Fruit fly (Drosophila melanogaster): ENCODE measurements around the gene FoxK.

Gene FoxK

DNA sequence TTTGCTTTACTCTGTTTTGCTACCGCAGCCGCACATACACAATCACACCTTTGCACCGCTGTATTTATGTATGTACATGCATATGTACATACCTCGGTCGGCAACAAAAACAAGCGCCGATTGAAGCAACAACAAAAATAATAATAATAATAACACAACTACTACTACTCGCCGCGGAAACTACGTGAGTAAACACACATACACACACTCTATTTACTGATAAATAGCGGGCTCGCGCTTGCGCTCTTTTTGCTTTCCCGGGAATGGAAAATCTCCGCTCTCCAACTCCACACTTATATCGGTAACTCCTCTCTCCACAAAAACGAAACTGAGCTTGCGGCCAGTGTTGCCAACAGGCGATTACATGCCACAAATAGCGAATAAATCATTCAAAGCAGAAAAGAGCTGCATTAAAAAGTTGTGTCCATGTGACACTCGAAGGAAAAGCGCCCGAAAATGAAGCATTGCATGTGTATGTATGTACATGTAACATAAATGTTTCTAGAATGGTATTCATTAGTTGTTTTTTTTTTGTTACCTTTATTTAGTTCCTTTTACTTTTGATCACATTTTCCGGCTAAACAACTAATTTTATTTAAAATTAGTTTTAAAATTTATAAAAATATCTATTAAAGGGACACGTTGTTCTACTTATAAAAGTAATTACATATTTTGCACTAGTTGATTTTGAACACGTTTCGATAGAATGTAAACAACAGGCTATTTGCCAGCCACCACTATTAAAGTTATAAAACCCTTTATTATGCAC is 1.8 kb downstream of the FoxK start (continued):
- TF ChIP-seq CG13296 (GFP tag; optimal IDR thresholded peaks at IDR 0.05), result peak; percentile 83
- no peak for TF ChIP-seq D (optimal IDR thresholded peaks at IDR 0.05)
- TF ChIP-seq D (GFP tag; optimal IDR thresholded peaks at IDR 0.05), result peak; percentile 61
- TF ChIP-seq CG34376 (GFP tag; optimal IDR thresholded peaks at IDR 0.05), result peak; percentile 95
- TF ChIP-seq toy (GFP tag; IDR thresholded peaks at IDR 0.05), result no peak
- TF ChIP-seq CG1233 (GFP tag; optimal IDR thresholded peaks at IDR 0.05), result peak; percentile 91
- peak; percentile 44 for TF ChIP-seq CG1602 (GFP tag; optimal IDR thresholded peaks at IDR 0.05)
- TF ChIP-seq Med (GFP tag), result peak; percentile 92
- TF ChIP-seq mirr (GFP tag; optimal IDR thresholded peaks at IDR 0.05), result peak; percentile 96
- no peak for TF ChIP-seq cato (GFP tag; optimal IDR thresholded peaks at IDR 0.05; ENCODE audit: borderline replicate concordance)
- peak; percentile 25 for TF ChIP-seq CG10267 (tag; optimal IDR thresholded peaks at IDR 0.05)
- no peak for TF ChIP-seq Scr (GFP tag; IDR thresholded peaks at IDR 0.05; ENCODE audit: partially characterized antibody)
- no peak for TF ChIP-seq HLH4C (GFP tag; IDR thresholded peaks at IDR 0.05; ENCODE audit: partially characterized antibody)
- peak; percentile 42 for TF ChIP-seq Atf3 (GFP tag; optimal IDR thresholded peaks at IDR 0.05)
- peak; percentile 98 for TF ChIP-seq abd-A (tag; optimal IDR thresholded peaks at IDR 0.05)
- TF ChIP-seq nmo (GFP tag; optimal IDR thresholded peaks at IDR 0.05), result peak; percentile 16
- peak; percentile 79 for TF ChIP-seq CG6765 (GFP tag; optimal IDR thresholded peaks at IDR 0.05)
- TF ChIP-seq CG12299 (tag; optimal IDR thresholded peaks at IDR 0.05), result peak; percentile 87
- peak; percentile 18 for TF ChIP-seq maf-S (GFP tag; optimal IDR thresholded peaks at IDR 0.05)
- peak; percentile 51; the same call in 1 of the 2 replicates for TF ChIP-seq wdn (GFP tag; IDR thresholded peaks at IDR 0.05)
- peak; percentile 71 for TF ChIP-seq CG6854 (GFP tag; optimal IDR thresholded peaks at IDR 0.05)
- no peak for TF ChIP-seq CG1832 (GFP tag; optimal IDR thresholded peaks at IDR 0.05)
- TF ChIP-seq shn (GFP tag; optimal IDR thresholded peaks at IDR 0.05), result peak; percentile 58
- TF ChIP-seq Nf-YA (GFP tag; IDR thresholded peaks at IDR 0.05), result peak; percentile 52; the same call in 1 of the 2 replicates
- TF ChIP-seq CG4404 (GFP tag; IDR thresholded peaks at IDR 0.05), result peak; percentile 25; the same call in 1 of the 2 replicates
- peak; percentile 18 for TF ChIP-seq az2 (GFP tag; optimal IDR thresholded peaks at IDR 0.05)
- TF ChIP-seq CG8388 (GFP tag; optimal IDR thresholded peaks at IDR 0.05), result peak; percentile 20
- peak; percentile 64; the same call in 1 of the 3 replicates for TF ChIP-seq CG17361 (GFP tag; IDR thresholded peaks at IDR 0.05)
- TF ChIP-seq Vsx1 (GFP tag; optimal IDR thresholded peaks at IDR 0.05), result peak; percentile 71
- TF ChIP-seq dan (GFP tag; IDR thresholded peaks at IDR 0.05), result no peak
- peak; percentile 77 to 78 for TF ChIP-seq Trl (optimal IDR thresholded peaks at IDR 0.05)
- peak; percentile 59 for TF ChIP-seq Trl (GFP tag; optimal IDR thresholded peaks at IDR 0.05)
- no peak for TF ChIP-seq Gsc (GFP tag; IDR thresholded peaks at IDR 0.05)
- TF ChIP-seq emc (GFP tag; optimal IDR thresholded peaks at IDR 0.05), result no peak
- no peak for TF ChIP-seq klu (GFP tag; IDR thresholded peaks at IDR 0.05)
- TF ChIP-seq CG6683 (GFP tag; optimal IDR thresholded peaks at IDR 0.05), result peak; percentile 77
- 0 out of 3 replicates have a peak, but pooled peaks have one; percentile 71 for TF ChIP-seq CG2199 (GFP tag; IDR thresholded peaks at IDR 0.05)
- peak; percentile 76 for TF ChIP-seq Mes4 (GFP tag; optimal IDR thresholded peaks at IDR 0.05)
- TF ChIP-seq pan (optimal IDR thresholded peaks at IDR 0.05), result no peak
- TF ChIP-seq pan (GFP tag; optimal IDR thresholded peaks at IDR 0.05 in 1 of 2, IDR thresholded peaks at IDR 0.05 in 1 of 2), result peak in 1 of 2 experiments; percentile 47
- TF ChIP-seq peb (GFP tag; IDR thresholded peaks at IDR 0.05), result no peak
- peak; percentile 81; the same call in 2 of the 3 replicates for TF ChIP-seq CG11456 (GFP tag; IDR thresholded peaks at IDR 0.05)
- peak; percentile 76 for TF ChIP-seq disco-r (GFP tag; optimal IDR thresholded peaks at IDR 0.05)
- no peak for TF ChIP-seq sima (GFP tag; optimal IDR thresholded peaks at IDR 0.05)
- TF ChIP-seq tna (GFP tag; IDR thresholded peaks at IDR 0.05; ENCODE audit: partially characterized antibody), result no peak
- TF ChIP-seq Awh (GFP tag; IDR thresholded peaks at IDR 0.05), result peak; percentile 67; the same call in 1 of the 2 replicates
- TF ChIP-seq kni (GFP tag; optimal IDR thresholded peaks at IDR 0.05), result peak; percentile 99
- TF ChIP-seq Bteb2 (GFP tag; optimal IDR thresholded peaks at IDR 0.05), result peak; percentile 41
- no peak for TF ChIP-seq tio (GFP tag; optimal IDR thresholded peaks at IDR 0.05)
- peak; percentile 81 for TF ChIP-seq CG7745 (tag; optimal IDR thresholded peaks at IDR 0.05)
